Worm (Caenorhabditis elegans) whole organism, mixed stage, embryonic: Measurements from ENCODE around the gene C05B5.11.

Experiments
- M03D4.4 ChIP-seq: sonication (generic microtip); optimal IDR thresholded peaks from 2 replicates; lab custom pipeline; 2017; ENCODE audit warnings: mild to moderate bottlenecking, missing genetic modification characterization, missing compliant biosample characterization
- bed-3 ChIP-seq: fragments of 200-800 bp; sonication (Bioruptor generic); optimal IDR thresholded peaks from 3 replicates; lab custom pipeline; 2018; ENCODE audit warnings: mild to moderate bottlenecking, missing genetic modification characterization, moderate library complexity, missing compliant biosample characterization
- blmp-1 ChIP-seq: fragments of 150-350 bp; optimal IDR thresholded peaks from 2 replicates; lab custom pipeline; 2014; ENCODE audit warnings: missing biosample characterization, missing genetic modification characterization
- ceh-39 ChIP-seq: fragments of 150-350 bp; optimal IDR thresholded peaks from 2 replicates; lab custom pipeline; 2014; ENCODE audit warnings: missing biosample characterization, missing genetic modification characterization
- ceh-43 ChIP-seq: fragments of 200-800 bp; sonication (Bioruptor generic); optimal IDR thresholded peaks from 2 replicates; lab custom pipeline; 2018; ENCODE audit warnings: mild to moderate bottlenecking, missing genetic modification characterization, moderate library complexity, missing compliant biosample characterization
- ceh-83 ChIP-seq: fragments of 200-800 bp; sonication (Bioruptor generic); optimal IDR thresholded peaks from 2 replicates; lab custom pipeline; 2018; ENCODE audit warnings: mild to moderate bottlenecking, missing genetic modification characterization, missing compliant biosample characterization
- ces-1 ChIP-seq: fragments of 150-350 bp; optimal IDR thresholded peaks from 2 replicates; lab custom pipeline; 2014; ENCODE audit warnings: missing biosample characterization, missing genetic modification reagents, missing genetic modification characterization
- cnd-1 ChIP-seq: fragments of 200-800 bp; sonication (Bioruptor generic); optimal IDR thresholded peaks from 2 replicates; lab custom pipeline; 2018; ENCODE audit warnings: mild to moderate bottlenecking, missing genetic modification characterization, missing compliant biosample characterization
- drap-1 ChIP-seq: fragments of 200-800 bp; sonication (Bioruptor generic); optimal IDR thresholded peaks from 3 replicates; lab custom pipeline; 2018; ENCODE audit warnings: mild to moderate bottlenecking, missing genetic modification characterization, missing compliant biosample characterization
- elt-1 ChIP-seq: sonication (generic microtip); optimal IDR thresholded peaks from 2 replicates; lab custom pipeline; 2017; ENCODE audit warnings: missing genetic modification characterization, mild to moderate bottlenecking, missing compliant biosample characterization, antibody characterized with exemption, moderate library complexity, borderline replicate concordance; ENCODE audit not compliant: insufficient read depth
- elt-3 ChIP-seq: fragments of 150-350 bp; optimal IDR thresholded peaks from 2 replicates; lab custom pipeline; 2014; ENCODE audit warnings: missing biosample characterization, missing genetic modification characterization
- flh-1 ChIP-seq: fragments of 200-800 bp; sonication (Bioruptor generic); optimal IDR thresholded peaks from 2 replicates; lab custom pipeline; 2018; ENCODE audit warnings: mild to moderate bottlenecking, missing genetic modification characterization, moderate library complexity, missing compliant biosample characterization
- ham-2 ChIP-seq: fragments of 200-800 bp; sonication (Bioruptor generic); optimal IDR thresholded peaks from 2 replicates; lab custom pipeline; 2018; ENCODE audit warnings: mild to moderate bottlenecking, missing genetic modification characterization, missing compliant biosample characterization
- hlh-1 ChIP-seq: fragments of 150-350 bp; optimal IDR thresholded peaks from 2 replicates; lab custom pipeline; 2014; ENCODE audit warnings: missing biosample characterization, missing genetic modification reagents, missing genetic modification characterization
- lin-13 ChIP-seq: fragments of 150-350 bp; optimal IDR thresholded peaks from 2 replicates; lab custom pipeline; 2014; ENCODE audit warnings: missing biosample characterization, missing genetic modification characterization
- lin-32 ChIP-seq: fragments of 200-800 bp; sonication (Bioruptor generic); optimal IDR thresholded peaks from 2 replicates; lab custom pipeline; 2018; ENCODE audit warnings: mild to moderate bottlenecking, missing genetic modification characterization, missing compliant biosample characterization
- lsy-2 ChIP-seq: fragments of 150-350 bp; optimal IDR thresholded peaks from 2 replicates; lab custom pipeline; 2014; ENCODE audit warnings: missing biosample characterization, missing genetic modification characterization
- mep-1 ChIP-seq: fragments of 150-350 bp; optimal IDR thresholded peaks from 2 replicates; lab custom pipeline; 2017; ENCODE audit warnings: missing biosample characterization, missing genetic modification reagents, missing genetic modification characterization, inconsistent platforms
- mls-2 ChIP-seq: sonication (generic microtip); optimal IDR thresholded peaks from 2 replicates; lab custom pipeline; 2016; ENCODE audit warnings: mild to moderate bottlenecking, missing genetic modification characterization, moderate library complexity, missing compliant biosample characterization
- nhr-12 ChIP-seq: fragments of 150-350 bp; optimal IDR thresholded peaks from 2 replicates; lab custom pipeline; 2014; ENCODE audit warnings: missing biosample characterization, missing genetic modification characterization
- nhr-2 ChIP-seq: fragments of 150-350 bp; optimal IDR thresholded peaks from 2 replicates; lab custom pipeline; 2014; ENCODE audit warnings: missing biosample characterization, missing genetic modification characterization
- nhr-237 ChIP-seq: fragments of 150-350 bp; optimal IDR thresholded peaks from 2 replicates; lab custom pipeline; 2014; ENCODE audit warnings: missing biosample characterization, missing genetic modification characterization
- nhr-28 ChIP-seq: fragments of 150-350 bp; optimal IDR thresholded peaks from 2 replicates; lab custom pipeline; 2014; ENCODE audit warnings: missing biosample characterization, missing genetic modification characterization
- nhr-76 ChIP-seq: sonication (generic microtip); optimal IDR thresholded peaks from 2 replicates; lab custom pipeline; 2017; ENCODE audit warnings: missing biosample characterization, missing genetic modification characterization
- pha-4 ChIP-seq: fragments of 150-350 bp; optimal IDR thresholded peaks from 2 replicates; lab custom pipeline; 2018; ENCODE audit warnings: missing biosample characterization, missing genetic modification reagents, missing genetic modification characterization
- sptf-1 ChIP-seq: sonication (generic microtip); optimal IDR thresholded peaks from 2 replicates; lab custom pipeline; 2017; ENCODE audit warnings: mild to moderate bottlenecking, missing genetic modification characterization, moderate library complexity, missing compliant biosample characterization
- unc-39 ChIP-seq: fragments of 150-350 bp; optimal IDR thresholded peaks from 2 replicates; lab custom pipeline; 2014; ENCODE audit warnings: missing biosample characterization, missing genetic modification characterization
- unc-62 ChIP-seq: fragments of 150-350 bp; optimal IDR thresholded peaks from 2 replicates; lab custom pipeline; 2014; ENCODE audit warnings: missing biosample characterization, missing genetic modification reagents, missing genetic modification characterization
- zip-8 ChIP-seq: fragments of 150-350 bp; optimal IDR thresholded peaks from 2 replicates; lab custom pipeline; 2014; ENCODE audit warnings: missing biosample characterization, missing genetic modification characterization
- ztf-11 ChIP-seq: fragments of 150-350 bp; optimal IDR thresholded peaks from 2 replicates; lab custom pipeline; 2014; ENCODE audit warnings: missing biosample characterization, missing genetic modification characterization

Gene C05B5.11

ce11 chrIII:10016413-10017051, 12.2 kb downstream of the C05B5.11 start, which contains the start of gene rgs-1:
Gene rgs-1, minus strand, starts transcription at chrIII:10016558.
- peak; percentile 25 for TF ChIP-seq unc-62 (GFP tag; lab: Kevin White, UChicago)
- TF ChIP-seq ztf-11, result no peak
- TF ChIP-seq mep-1, result peak; percentile 35
- TF ChIP-seq sptf-1 (tag; lab: Kevin White, UChicago), result peak; percentile 38
- TF ChIP-seq elt-1 (tag; lab: Kevin White, UChicago), result no peak
- no peak for TF ChIP-seq nhr-237
- TF ChIP-seq ces-1, result peak; percentile 59
- TF ChIP-seq nhr-28, result no peak
- no peak for TF ChIP-seq ceh-39
- TF ChIP-seq pha-4 (tag; lab: Kevin White, UChicago), result no peak
- peak; percentile 1 for TF ChIP-seq lsy-2 (tag; lab: Kevin White, UChicago)
- TF ChIP-seq flh-1, result no peak
- no peak for TF ChIP-seq hlh-1 (tag; lab: Kevin White, UChicago)
- no peak for TF ChIP-seq mls-2 (tag; lab: Kevin White, UChicago)
- TF ChIP-seq unc-39 (tag; lab: Kevin White, UChicago), result no peak
- TF ChIP-seq ceh-43 (GFP tag; lab: Kevin White, UChicago), result no peak
- TF ChIP-seq cnd-1, result no peak
- TF ChIP-seq lin-32 (GFP tag; lab: Kevin White, UChicago), result no peak
- no peak for TF ChIP-seq nhr-2
- TF ChIP-seq nhr-76 (tag; lab: Kevin White, UChicago), result no peak
- TF ChIP-seq blmp-1 (tag; lab: Kevin White, UChicago), result no peak
- no peak for TF ChIP-seq nhr-12 (tag; lab: Kevin White, UChicago)
- TF ChIP-seq drap-1 (GFP tag; lab: Kevin White, UChicago), result no peak
- TF ChIP-seq, all 35 proteins: peak for 5

- no peak for TF ChIP-seq hlh-1 (tag; lab: Kevin White, UChicago)
- peak; percentile 95 for TF ChIP-seq ces-1
- TF ChIP-seq nhr-12 (tag; lab: Kevin White, UChicago), result no peak
- TF ChIP-seq sptf-1 (tag; lab: Kevin White, UChicago), result no peak
- TF ChIP-seq nhr-28, result no peak
Measured at ce11 chrIII:10018007-10018406, 13.7 kb downstream of the C05B5.11 start.

DNA sequence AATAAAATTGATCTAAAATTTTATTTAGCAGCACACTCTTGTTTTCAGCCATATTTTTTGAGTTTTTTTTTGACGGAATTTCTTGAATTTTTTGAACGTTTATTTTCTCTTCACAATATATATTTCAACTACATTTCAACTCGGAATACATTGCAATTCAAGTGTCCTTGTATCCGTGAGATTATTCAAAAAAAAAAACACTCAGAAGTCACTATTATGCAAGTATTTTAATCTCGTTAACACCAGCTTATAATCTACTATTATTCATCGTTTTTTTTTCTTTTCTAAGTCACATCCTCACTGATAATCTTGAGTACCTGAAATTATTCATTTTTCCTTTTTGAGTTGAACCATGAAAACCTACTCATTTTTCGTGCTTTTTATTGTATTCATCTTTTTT, 19.1 kb downstream of the C05B5.11 start, which contains the start of gene ins-21:
Gene ins-21 (plus strand): TSS at position 301 of the 400 bp plus-strand sequence.
- TF ChIP-seq nhr-76 (tag; lab: Kevin White, UChicago), result no peak
- TF ChIP-seq lsy-2 (tag; lab: Kevin White, UChicago), result no peak
- TF ChIP-seq nhr-2, result no peak
- no peak for TF ChIP-seq elt-3
- TF ChIP-seq pha-4 (tag; lab: Kevin White, UChicago), result no peak
- no peak for TF ChIP-seq M03D4.4 (tag; lab: Kevin White, UChicago)
- no peak for TF ChIP-seq ces-1
- TF ChIP-seq ceh-43 (GFP tag; lab: Kevin White, UChicago), result no peak
- no peak for TF ChIP-seq mls-2 (tag; lab: Kevin White, UChicago)
- no peak for TF ChIP-seq ceh-39

- TF ChIP-seq nhr-12 (tag; lab: Kevin White, UChicago), result no peak
- no peak for TF ChIP-seq zip-8
- no peak for TF ChIP-seq bed-3 (GFP tag; lab: Kevin White, UChicago)
- no peak for TF ChIP-seq cnd-1
- no peak for TF ChIP-seq ham-2
Measured at ce11 chrIII:10025989-10026388, 21.7 kb downstream of the C05B5.11 start, which contains the start of gene ins-22. Gene ins-22, plus strand, starts transcription at chrIII:10026289.

DNA sequence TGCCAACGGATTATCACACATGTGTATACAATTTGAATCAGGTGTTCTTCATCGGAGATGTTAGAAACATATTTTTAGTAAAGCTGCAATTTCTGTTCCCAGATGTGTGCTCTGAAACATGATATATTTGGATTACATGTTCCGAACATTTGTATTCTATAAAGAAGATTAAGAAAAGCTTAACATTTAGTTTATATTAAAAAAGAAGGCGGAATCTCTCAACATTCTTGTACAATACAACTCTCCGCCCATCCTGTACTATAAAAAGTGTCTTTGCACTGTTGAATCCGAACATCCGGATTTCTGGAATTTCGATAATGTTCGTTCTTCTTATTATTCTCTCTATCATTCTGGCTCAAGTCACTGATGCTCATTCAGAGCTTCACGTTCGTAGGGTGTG, 23.6 kb downstream of the C05B5.11 start, which contains the start of gene ins-23:
Gene ins-23 (plus strand): TSS at position 301 of the 400 bp plus-strand sequence.
- no peak for TF ChIP-seq elt-3
- no peak for TF ChIP-seq nhr-76 (tag; lab: Kevin White, UChicago)

DNA sequence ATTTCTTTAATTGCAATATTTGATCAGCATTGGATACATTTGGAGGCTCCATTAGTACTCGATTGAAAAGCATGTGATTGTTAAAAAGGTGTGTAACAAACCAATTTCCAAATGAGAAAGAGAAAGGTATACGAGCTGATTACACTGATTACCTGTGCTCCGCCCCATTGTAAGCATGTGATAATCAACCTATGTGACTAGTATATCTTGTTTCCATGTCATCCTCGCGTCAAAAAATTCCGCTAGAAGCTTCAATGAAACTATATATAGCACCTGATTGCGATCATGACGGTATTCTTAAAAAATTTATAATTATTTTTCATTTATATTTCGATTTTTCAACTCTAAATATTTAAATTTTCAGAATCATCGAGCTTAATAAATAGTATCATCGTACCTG, 26.2 kb downstream of the C05B5.11 start, which contains the start of gene M04D8.4:
Gene M04D8.4 (minus strand): TSS at position 101 of the 400 bp plus-strand sequence.
- TF ChIP-seq bed-3 (GFP tag; lab: Kevin White, UChicago) (no peak), drap-1 (GFP tag; lab: Kevin White, UChicago) (no peak), nhr-237 (no peak), lin-13 (tag; lab: Kevin White, UChicago) (no peak), lsy-2 (tag; lab: Kevin White, UChicago) (no peak), blmp-1 (tag; lab: Kevin White, UChicago) (no peak), lin-32 (GFP tag; lab: Kevin White, UChicago) (no peak), elt-1 (tag; lab: Kevin White, UChicago) (no peak), hlh-1 (tag; lab: Kevin White, UChicago) (no peak), unc-39 (tag; lab: Kevin White, UChicago) (no peak), elt-3 (no peak), nhr-28 (no peak), mls-2 (tag; lab: Kevin White, UChicago) (no peak), ceh-83 (GFP tag; lab: Kevin White, UChicago) (no peak), pha-4 (tag; lab: Kevin White, UChicago) (no peak), ceh-43 (GFP tag; lab: Kevin White, UChicago) (no peak), flh-1 (no peak)
